Worm (Caenorhabditis elegans): Measurements from ENCODE around the gene K02E7.10.
"Not testable (repeated sequence)": the region's sequence is repeated elsewhere in the genome, so short reads cannot be mapped to it uniquely, and the experiment has no call there.

The K02E7.10 gene

DNA sequence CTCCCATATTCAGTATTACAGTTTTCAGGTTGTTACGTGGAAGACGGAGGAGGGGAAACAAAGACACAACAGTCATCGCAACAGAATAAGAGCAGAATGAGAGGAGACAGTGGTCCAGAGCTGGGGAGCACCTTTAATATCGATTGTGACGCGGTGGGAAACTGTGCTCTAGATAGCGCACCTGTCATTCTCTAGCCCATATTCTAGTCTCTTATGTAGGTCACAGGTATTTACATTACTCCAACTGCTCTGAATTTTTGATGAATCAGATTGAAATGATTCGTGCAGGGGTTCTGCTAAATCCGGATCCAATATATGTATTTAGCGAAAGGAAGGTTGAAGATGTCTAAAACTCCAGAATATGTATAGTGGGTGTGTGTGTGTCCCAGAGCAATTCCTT lies 24.6 kb downstream of the K02E7.10 start, which contains the start of gene fbxb-41:
TSS of gene fbxb-41 (minus strand) at position 101 of the 400 bp plus-strand sequence.
- TF ChIP-seq ceh-39 (tag; optimal IDR thresholded peaks at IDR 0.05) (peak; percentile 53), bed-3 (GFP tag; optimal IDR thresholded peaks at IDR 0.05) (no peak), mab-5 (tag; optimal IDR thresholded peaks at IDR 0.05) (no peak), hlh-1 (tag; optimal IDR thresholded peaks at IDR 0.05) (peak; percentile 4)

DNA sequence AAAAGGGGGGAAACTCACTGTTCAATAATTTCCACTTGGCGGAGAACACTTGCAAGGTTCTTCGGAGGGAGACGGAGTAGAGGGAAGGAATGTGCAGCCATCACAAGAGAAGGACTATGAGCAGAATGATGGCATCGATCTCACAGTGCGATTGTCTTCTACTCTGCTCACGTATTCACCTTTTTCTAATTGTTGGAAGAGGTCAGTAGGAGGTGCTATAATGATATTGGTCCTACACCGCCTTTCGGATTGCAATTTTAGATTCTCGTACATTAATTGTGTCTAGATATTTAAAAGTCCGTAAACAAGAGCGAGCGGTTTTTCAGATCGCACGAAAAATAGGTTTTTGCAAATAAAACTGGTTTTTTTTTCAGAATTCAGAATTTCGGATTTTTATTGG lies 26.3 kb downstream of the K02E7.10 start, which contains the start of gene fbxb-39:
TSS of gene fbxb-39 (minus strand) at position 101 of the 400 bp plus-strand sequence.
- TF ChIP-seq nhr-237 (tag; optimal IDR thresholded peaks at IDR 0.05) = no peak
- TF ChIP-seq mep-1 (tag; optimal IDR thresholded peaks at IDR 0.05) = no peak
- TF ChIP-seq blmp-1 (tag; optimal IDR thresholded peaks at IDR 0.05) = no peak
- no peak for TF ChIP-seq elt-3 (tag; optimal IDR thresholded peaks at IDR 0.05)
- no peak for TF ChIP-seq flh-1 (GFP tag; optimal IDR thresholded peaks at IDR 0.05)
- TF ChIP-seq lin-32 (GFP tag; optimal IDR thresholded peaks at IDR 0.05) = no peak
- TF ChIP-seq ceh-39 (tag; optimal IDR thresholded peaks at IDR 0.05) = no peak
- TF ChIP-seq pha-4 (tag; optimal IDR thresholded peaks at IDR 0.05) = no peak
- TF ChIP-seq ceh-43 (GFP tag; optimal IDR thresholded peaks at IDR 0.05) = no peak
- TF ChIP-seq hlh-1 (tag; optimal IDR thresholded peaks at IDR 0.05) = no peak
- no peak for TF ChIP-seq nhr-2 (tag; optimal IDR thresholded peaks at IDR 0.05)
- no peak for TF ChIP-seq lsy-2 (tag; optimal IDR thresholded peaks at IDR 0.05)
- TF ChIP-seq mab-5 (tag; optimal IDR thresholded peaks at IDR 0.05) = no peak
- no peak for TF ChIP-seq ztf-11 (tag; optimal IDR thresholded peaks at IDR 0.05)
- TF ChIP-seq tbx-8 (GFP tag; optimal IDR thresholded peaks at IDR 0.05) = no peak

DNA sequence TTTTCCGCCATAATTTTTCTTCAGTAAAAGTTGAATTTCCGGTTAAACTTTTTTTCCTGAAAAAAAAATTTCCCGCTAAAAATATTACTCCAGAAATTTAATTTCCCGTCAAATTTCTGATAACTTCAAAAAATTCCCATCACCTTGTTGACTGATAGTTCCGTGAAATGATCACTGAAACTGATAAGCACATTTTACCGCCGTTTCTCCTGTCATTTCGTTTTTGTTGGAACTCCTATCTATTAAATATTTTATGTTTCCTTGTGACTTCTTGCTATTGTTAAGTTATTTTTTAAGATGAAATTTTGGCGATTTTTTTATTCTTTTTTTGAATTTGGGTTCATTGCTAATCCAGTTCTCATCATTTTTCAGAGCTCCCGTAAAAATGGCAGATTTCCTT lies 38.2 kb downstream of the K02E7.10 start, which contains the start of gene math-34:
TSS of gene math-34 (plus strand) at position 371 of the 400 bp plus-strand sequence.
- no peak for TF ChIP-seq ceh-83 (GFP tag; optimal IDR thresholded peaks at IDR 0.05)
- TF ChIP-seq lsy-2 (tag; optimal IDR thresholded peaks at IDR 0.05) = no peak
- TF ChIP-seq sem-2 (GFP tag; optimal IDR thresholded peaks at IDR 0.05) = no peak
- TF ChIP-seq nhr-2 (tag; optimal IDR thresholded peaks at IDR 0.05) = no peak
- no peak for TF ChIP-seq bed-3 (GFP tag; optimal IDR thresholded peaks at IDR 0.05)
- TF ChIP-seq M03D4.4 (tag; optimal IDR thresholded peaks at IDR 0.05) = no peak
- TF ChIP-seq ces-1 (GFP tag; optimal IDR thresholded peaks at IDR 0.05) = no peak
- no peak for TF ChIP-seq unc-62 (GFP tag; optimal IDR thresholded peaks at IDR 0.05)
- no peak for TF ChIP-seq hlh-1 (tag; optimal IDR thresholded peaks at IDR 0.05)
- TF ChIP-seq blmp-1 (tag; optimal IDR thresholded peaks at IDR 0.05) = no peak
- TF ChIP-seq nhr-76 (tag; optimal IDR thresholded peaks at IDR 0.05) = no peak
- TF ChIP-seq pha-4 (tag; optimal IDR thresholded peaks at IDR 0.05) = no peak
- no peak for TF ChIP-seq unc-39 (tag; optimal IDR thresholded peaks at IDR 0.05)
- TF ChIP-seq elt-3 (tag; optimal IDR thresholded peaks at IDR 0.05) = no peak
- no peak for TF ChIP-seq cnd-1 (tag; optimal IDR thresholded peaks at IDR 0.05)
- no peak for TF ChIP-seq ham-2 (GFP tag; optimal IDR thresholded peaks at IDR 0.05)
- no peak for TF ChIP-seq ceh-43 (GFP tag; optimal IDR thresholded peaks at IDR 0.05)

DNA sequence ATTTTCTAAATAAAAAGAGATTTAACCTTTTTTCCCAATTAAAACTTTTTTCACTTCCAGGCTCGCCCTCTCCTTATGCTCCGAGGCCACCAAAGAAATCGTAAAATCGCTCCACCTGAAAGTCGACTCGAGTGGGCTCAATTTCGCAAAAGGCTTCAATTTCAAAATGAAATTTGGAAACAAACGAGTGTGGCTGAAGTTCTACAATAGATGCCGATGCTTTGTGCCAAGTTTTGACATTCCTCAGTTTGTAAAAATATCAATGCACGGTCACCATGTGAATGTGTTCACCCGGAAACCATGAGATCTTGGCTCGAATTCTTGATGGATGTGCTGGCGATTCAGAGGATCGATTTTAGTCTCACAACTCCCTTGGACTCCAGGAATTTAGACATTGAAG lies 40.1 kb downstream of the K02E7.10 start, which contains the start of gene M01D1.12:
TSS of gene M01D1.12 (plus strand) at position 301 of the 400 bp plus-strand sequence.
- TF ChIP-seq nhr-76 (tag; optimal IDR thresholded peaks at IDR 0.05) (no peak), ceh-39 (tag; optimal IDR thresholded peaks at IDR 0.05) (no peak), unc-39 (tag; optimal IDR thresholded peaks at IDR 0.05) (no peak), drap-1 (GFP tag; optimal IDR thresholded peaks at IDR 0.05) (no peak), pha-4 (tag; optimal IDR thresholded peaks at IDR 0.05) (no peak), sptf-1 (tag; optimal IDR thresholded peaks at IDR 0.05) (no peak), nhr-28 (tag; optimal IDR thresholded peaks at IDR 0.05) (no peak), nhr-237 (tag; optimal IDR thresholded peaks at IDR 0.05) (no peak), ceh-83 (GFP tag; optimal IDR thresholded peaks at IDR 0.05) (no peak), zip-8 (tag; optimal IDR thresholded peaks at IDR 0.05) (no peak)

DNA sequence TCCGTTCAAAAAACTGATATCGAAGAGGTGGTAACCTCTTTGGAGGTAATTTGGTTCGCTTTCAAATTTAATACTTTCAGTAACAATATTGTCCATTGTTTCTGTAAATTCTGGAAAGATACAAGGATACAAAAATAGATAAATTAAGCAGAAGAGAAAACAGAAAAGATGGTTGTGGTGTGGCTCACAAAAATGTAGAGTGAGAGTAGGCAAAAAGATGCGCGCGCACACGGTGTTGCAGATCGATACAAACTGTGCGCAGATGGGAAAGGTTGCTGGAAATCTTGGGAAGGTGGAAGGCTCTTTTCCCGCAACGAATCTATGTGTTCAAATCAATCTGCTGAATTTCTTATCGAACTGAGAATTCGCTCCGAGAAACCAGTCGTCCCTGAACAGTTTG lies 42.1 kb downstream of the K02E7.10 start, which contains the start of gene btb-11:
TSS of gene btb-11 (minus strand) at position 101 of the 400 bp plus-strand sequence.
- TF ChIP-seq lin-32 (GFP tag; optimal IDR thresholded peaks at IDR 0.05); drap-1 (GFP tag; optimal IDR thresholded peaks at IDR 0.05); nhr-76 (tag; optimal IDR thresholded peaks at IDR 0.05): not testable (repeated sequence)
